Worm (Caenorhabditis elegans): ENCODE data around the gene slc-17.1.
A peak's percentile ranks its signal among the peaks of the same experiment; 100 is the strongest.

DNA sequence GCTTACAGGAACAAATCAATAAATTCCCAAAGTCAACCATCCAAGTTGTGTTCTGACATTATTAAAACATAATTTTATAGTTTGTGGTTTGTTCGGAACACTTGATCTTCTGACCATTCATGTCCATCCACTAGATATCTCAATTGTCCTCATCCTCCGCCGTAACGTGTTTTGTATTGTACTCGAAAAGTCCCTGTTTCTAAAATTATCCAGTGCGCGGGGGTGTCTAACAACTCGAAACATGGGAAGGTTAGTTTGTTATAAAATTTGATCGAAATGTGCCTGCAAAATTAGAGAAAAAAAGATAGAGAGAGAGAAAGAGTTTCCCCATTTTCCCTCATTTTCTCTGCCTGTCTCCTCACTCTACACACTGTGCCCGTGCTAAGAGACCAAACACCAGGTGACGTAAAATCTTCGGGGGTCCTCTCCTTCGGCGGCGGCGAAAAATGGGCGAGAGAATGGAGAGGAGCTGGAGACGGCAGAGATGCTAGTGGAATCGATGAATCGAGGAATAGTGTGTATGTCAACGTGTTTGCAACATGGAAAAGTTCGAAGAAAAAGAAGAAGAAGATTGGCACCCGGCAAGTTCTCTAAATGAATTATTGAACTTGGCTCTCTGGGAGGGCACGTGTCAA, 41.0 kb upstream of the slc-17.1 start:
- TF ChIP-seq gmeb-2 (tag; optimal IDR thresholded peaks at IDR 0.05) = no peak
- peak; percentile 88 for TF ChIP-seq rnt-1 (tag; optimal IDR thresholded peaks at IDR 0.05)
- TF ChIP-seq nfya-1 (tag; optimal IDR thresholded peaks at IDR 0.05) = peak; percentile 79
- TF ChIP-seq tbx-2 (tag; optimal IDR thresholded peaks at IDR 0.05) = peak; percentile 83
- no peak for TF ChIP-seq dmd-4 (tag; optimal IDR thresholded peaks at IDR 0.05; ENCODE audit: borderline replicate concordance)
- peak; percentile 20 for TF ChIP-seq pha-2 (tag; optimal IDR thresholded peaks at IDR 0.05)
- peak; percentile 33 for TF ChIP-seq ceh-48 (tag; optimal IDR thresholded peaks at IDR 0.05)
